Fruit fly (Drosophila melanogaster) whole organism, embryonic: ENCODE data around the gene Egfrap.

Source experiments
- ATbp ChIP-seq: fragments of 200-800 bp; sonication (Bioruptor generic); optimal IDR thresholded peaks from 2 replicates; lab custom pipeline; 2017; ENCODE audit warnings: missing biosample characterization, mild to moderate bottlenecking, missing genetic modification characterization, missing genetic modification reagents
- Aef1 ChIP-seq: fragments of 200-800 bp; sonication (Bioruptor generic); IDR thresholded peaks from 3 replicates; pipeline ENCODE4 v1.3.6; 2022; ENCODE audit warnings: missing biosample characterization, missing genetic modification characterization
- Bdp1 ChIP-seq: fragments of 200-800 bp; sonication (Bioruptor generic); optimal IDR thresholded peaks from 3 replicates; lab custom pipeline; 2016; ENCODE audit warnings: missing biosample characterization, missing genetic modification characterization
- BtbVII ChIP-seq: fragments of 200-800 bp; sonication (Bioruptor generic); optimal IDR thresholded peaks from 3 replicates; lab custom pipeline; 2017; ENCODE audit warnings: missing biosample characterization, mild to moderate bottlenecking, missing genetic modification characterization
- CG10565 ChIP-seq: fragments of 200-800 bp; sonication (Bioruptor generic); optimal IDR thresholded peaks from 3 replicates; lab custom pipeline; 2016; ENCODE audit warnings: missing biosample characterization, mild to moderate bottlenecking, missing genetic modification characterization
- CG12155 ChIP-seq: fragments of 200-800 bp; sonication (Bioruptor generic); optimal IDR thresholded peaks from 3 replicates; lab custom pipeline; 2016; ENCODE audit warnings: missing biosample characterization, missing genetic modification characterization
- CG14050 ChIP-seq: fragments of 200-800 bp; sonication (Bioruptor generic); IDR thresholded peaks from 3 replicates; pipeline ENCODE4 v1.3.6; 2022; ENCODE audit warnings: missing biosample characterization, missing genetic modification characterization
- CG15011 ChIP-seq: fragments of 200-800 bp; sonication (Bioruptor generic); optimal IDR thresholded peaks from 3 replicates; lab custom pipeline; 2018; ENCODE audit warnings: missing biosample characterization, mild to moderate bottlenecking, missing genetic modification characterization
- CG15696 ChIP-seq: fragments of 200-800 bp; sonication (Bioruptor generic); optimal IDR thresholded peaks from 2 replicates; lab custom pipeline; 2019; ENCODE audit warnings: missing biosample characterization, mild to moderate bottlenecking, missing genetic modification characterization, moderate library complexity
- CG1647 ChIP-seq: fragments of 200-800 bp; sonication (Bioruptor generic); optimal IDR thresholded peaks from 3 replicates; lab custom pipeline; 2016; ENCODE audit warnings: missing biosample characterization, missing genetic modification characterization
- CG16813 ChIP-seq: fragments of 200-800 bp; sonication (Bioruptor generic); IDR thresholded peaks from 3 replicates; pipeline ENCODE4 v1.3.6; 2022; ENCODE audit warnings: missing biosample characterization, missing genetic modification characterization; ENCODE audit not compliant: partially characterized antibody
- CG17361 ChIP-seq: fragments of 200-800 bp; sonication (Bioruptor generic); IDR thresholded peaks from 3 replicates; pipeline ENCODE4 v1.3.6; 2022; ENCODE audit warnings: missing biosample characterization, missing genetic modification characterization
- CG18599 ChIP-seq: fragments of 200-800 bp; sonication (Bioruptor generic); optimal IDR thresholded peaks from 3 replicates; lab custom pipeline; 2017; ENCODE audit warnings: missing biosample characterization, missing genetic modification characterization, mild to moderate bottlenecking, moderate library complexity, missing genetic modification reagents
- CG2116 ChIP-seq: fragments of 200-800 bp; sonication (Bioruptor generic); optimal IDR thresholded peaks from 3 replicates; lab custom pipeline; 2018; ENCODE audit warnings: missing biosample characterization, mild to moderate bottlenecking, missing genetic modification characterization
- CG3838 ChIP-seq: fragments of 200-800 bp; sonication (Bioruptor generic); optimal IDR thresholded peaks from 3 replicates; lab custom pipeline; 2016; ENCODE audit warnings: missing biosample characterization, missing genetic modification characterization
- CG3995 ChIP-seq: fragments of 200-800 bp; sonication (Bioruptor generic); optimal IDR thresholded peaks from 3 replicates; lab custom pipeline; 2016; ENCODE audit warnings: missing biosample characterization, missing genetic modification characterization
- CG9215 ChIP-seq: fragments of 200-800 bp; sonication (Bioruptor generic); IDR thresholded peaks from 2 replicates; pipeline ENCODE4 v1.3.6; 2022; ENCODE audit warnings: missing biosample characterization, missing genetic modification characterization
- CG9817 ChIP-seq: fragments of 200-800 bp; sonication (Bioruptor generic); optimal IDR thresholded peaks from 2 replicates; lab custom pipeline; 2018; ENCODE audit warnings: missing biosample characterization, mild to moderate bottlenecking, missing genetic modification characterization, moderate library complexity
- CHES-1-like ChIP-seq: fragments of 200-800 bp; sonication (Bioruptor generic); optimal IDR thresholded peaks from 2 replicates; lab custom pipeline; 2016; ENCODE audit warnings: missing biosample characterization, missing genetic modification characterization
- Doc2 ChIP-seq: fragments of 200-800 bp; sonication (Bioruptor generic); IDR thresholded peaks from 2 replicates; pipeline ENCODE4 v1.3.6; 2022; ENCODE audit warnings: missing biosample characterization, missing genetic modification characterization
- E2f2 ChIP-seq: fragments of 200-800 bp; sonication (Bioruptor generic); IDR thresholded peaks from 2 replicates; pipeline ENCODE4 v1.3.6; 2022; ENCODE audit warnings: missing biosample characterization, missing genetic modification characterization
- GATAe ChIP-seq: fragments of 200-800 bp; sonication (Bioruptor generic); conservative IDR thresholded peaks from 2 replicates; pipeline ENCODE4 v1.3.6; 2022; ENCODE audit warnings: missing biosample characterization, missing genetic modification characterization
- H15 ChIP-seq: fragments of 200-800 bp; sonication (Bioruptor generic); IDR thresholded peaks from 3 replicates; pipeline ENCODE4 v1.3.6; 2022; ENCODE audit warnings: missing biosample characterization, missing genetic modification characterization
- HHEX ChIP-seq: fragments of 200-800 bp; sonication (Bioruptor generic); optimal IDR thresholded peaks from 3 replicates; lab custom pipeline; 2017; ENCODE audit warnings: missing biosample characterization, mild to moderate bottlenecking, missing genetic modification characterization, missing genetic modification reagents
- Hmx ChIP-seq: fragments of 200-800 bp; sonication (Bioruptor generic); optimal IDR thresholded peaks from 2 replicates; lab custom pipeline; 2016; ENCODE audit warnings: missing biosample characterization, missing genetic modification characterization
- Hr39 ChIP-seq: fragments of >200 bp; optimal IDR thresholded peaks from 2 replicates; lab custom pipeline; 2017
- Max ChIP-seq: fragments of 200-800 bp; sonication (Bioruptor generic); optimal IDR thresholded peaks from 2 replicates; lab custom pipeline; 2016; ENCODE audit warnings: missing biosample characterization, mild to moderate bottlenecking, missing genetic modification characterization
- Meics ChIP-seq: fragments of 200-800 bp; sonication (Bioruptor generic); optimal IDR thresholded peaks from 2 replicates; lab custom pipeline; 2017; ENCODE audit warnings: missing biosample characterization, mild to moderate bottlenecking, missing genetic modification characterization
- NC2β ChIP-seq: fragments of 200-800 bp; sonication (Bioruptor generic); optimal IDR thresholded peaks from 2 replicates; lab custom pipeline; 2016; ENCODE audit warnings: missing biosample characterization, missing genetic modification characterization
- PHDP ChIP-seq: fragments of 200-800 bp; sonication (Bioruptor generic); optimal IDR thresholded peaks from 3 replicates; lab custom pipeline; 2018; ENCODE audit warnings: missing biosample characterization, mild to moderate bottlenecking, missing genetic modification characterization, moderate library complexity
- Rx ChIP-seq: fragments of 200-800 bp; sonication (Bioruptor generic); IDR thresholded peaks from 2 replicates; pipeline ENCODE4 v1.3.6; 2022; ENCODE audit warnings: missing biosample characterization, missing genetic modification characterization
- Stat92E ChIP-seq, 3 experiments: fragments of >200 bp in 2 of 3; fragments of 200-800 bp in 1 of 3; sonication (Bioruptor generic) in 1 of 3; optimal IDR thresholded peaks; 2 replicates each; lab custom pipeline; 2017 to 2019; ENCODE audit warnings: missing biosample characterization in 3 of 3, missing genetic modification characterization in 3 of 3, mild to moderate bottlenecking in 1 of 3, moderate library complexity in 1 of 3
- Tbp ChIP-seq: fragments of >200 bp; optimal IDR thresholded peaks from 2 replicates; lab custom pipeline; 2018; ENCODE audit warnings: missing biosample characterization, missing genetic modification characterization
- ab ChIP-seq: fragments of 200-800 bp; sonication (Bioruptor generic); optimal IDR thresholded peaks from 2 replicates; lab custom pipeline; 2016; ENCODE audit warnings: missing biosample characterization, missing genetic modification characterization
- abd-A ChIP-seq: fragments of 200-800 bp; sonication (Bioruptor generic); optimal IDR thresholded peaks from 3 replicates; lab custom pipeline; 2019; ENCODE audit warnings: missing biosample characterization, mild to moderate bottlenecking, missing genetic modification characterization, moderate library complexity
- bcd ChIP-seq: fragments of 200-800 bp; sonication (Bioruptor generic); optimal IDR thresholded peaks from 2 replicates; lab custom pipeline; 2017; ENCODE audit warnings: missing biosample characterization, mild to moderate bottlenecking, missing genetic modification characterization
- cad ChIP-seq: fragments of >200 bp; optimal IDR thresholded peaks from 2 replicates; lab custom pipeline; 2017; ENCODE audit warnings: missing biosample characterization, missing genetic modification characterization
- caup ChIP-seq: fragments of 200-800 bp; sonication (Bioruptor generic); optimal IDR thresholded peaks from 3 replicates; lab custom pipeline; 2017; ENCODE audit warnings: missing biosample characterization, mild to moderate bottlenecking, missing genetic modification characterization, moderate library complexity; ENCODE audit not compliant: severe bottlenecking
- crc ChIP-seq: fragments of 200-800 bp; sonication (Bioruptor generic); optimal IDR thresholded peaks from 2 replicates; lab custom pipeline; 2016; ENCODE audit warnings: missing biosample characterization, missing genetic modification characterization
- crp ChIP-seq, 2 experiments: fragments of 200-800 bp; sonication (Bioruptor generic); optimal IDR thresholded peaks; 2 replicates in 1 of 2; 3 replicates in 1 of 2; lab custom pipeline; 2017; ENCODE audit warnings: missing biosample characterization in 2 of 2, missing genetic modification characterization in 2 of 2, mild to moderate bottlenecking in 1 of 2, moderate library complexity in 1 of 2
- dan ChIP-seq: fragments of 200-800 bp; sonication (Bioruptor generic); IDR thresholded peaks from 2 replicates; pipeline ENCODE4 v1.3.6; 2022; ENCODE audit warnings: missing biosample characterization, missing genetic modification characterization
- dati ChIP-seq: fragments of 200-800 bp; sonication (Bioruptor generic); IDR thresholded peaks from 2 replicates; pipeline ENCODE4 v1.3.6; 2022; ENCODE audit warnings: missing biosample characterization, missing genetic modification characterization
- disco-r ChIP-seq: fragments of 200-800 bp; sonication (Bioruptor generic); optimal IDR thresholded peaks from 2 replicates; lab custom pipeline; 2016; ENCODE audit warnings: missing biosample characterization, missing genetic modification characterization
- eve ChIP-seq, 2 experiments: fragments of >200 bp; optimal IDR thresholded peaks; 2 replicates each; lab custom pipeline; 2017; ENCODE audit warnings: missing biosample characterization in 2 of 2, missing genetic modification characterization in 2 of 2
- ham ChIP-seq: fragments of 200-800 bp; sonication (Bioruptor generic); IDR thresholded peaks from 2 replicates; pipeline ENCODE4 v1.3.6; 2022; ENCODE audit warnings: missing biosample characterization, missing genetic modification characterization
- hth ChIP-seq: fragments of >200 bp; optimal IDR thresholded peaks from 2 replicates; lab custom pipeline; 2017; ENCODE audit warnings: inconsistent platforms
- jing ChIP-seq: fragments of 200-800 bp; sonication (Bioruptor generic); optimal IDR thresholded peaks from 2 replicates; lab custom pipeline; 2018; ENCODE audit warnings: missing biosample characterization, mild to moderate bottlenecking, missing genetic modification characterization
- lab ChIP-seq: fragments of 200-800 bp; sonication (Bioruptor generic); optimal IDR thresholded peaks from 3 replicates; lab custom pipeline; 2017; ENCODE audit warnings: missing biosample characterization, missing genetic modification characterization, mild to moderate bottlenecking, moderate library complexity, missing genetic modification reagents
- pum ChIP-seq: fragments of 200-800 bp; sonication (Bioruptor generic); optimal IDR thresholded peaks from 2 replicates; lab custom pipeline; 2016; ENCODE audit warnings: missing biosample characterization, missing genetic modification characterization
- sc ChIP-seq, 3 experiments: fragments of >200 bp in 2 of 3; fragments of 200-800 bp in 1 of 3; sonication (Bioruptor generic) in 1 of 3; optimal IDR thresholded peaks; 2 replicates in 2 of 3; 3 replicates in 1 of 3; lab custom pipeline; 2017; ENCODE audit warnings: mild to moderate bottlenecking in 1 of 3, missing biosample characterization in 1 of 3, missing genetic modification characterization in 1 of 3, missing genetic modification reagents in 1 of 3
- sens ChIP-seq: fragments of 200-800 bp; sonication (Bioruptor generic); peaks from one replicate; lab custom pipeline; 2016; ENCODE audit warnings: missing biosample characterization, missing genetic modification characterization
- vvl ChIP-seq: fragments of 200-800 bp; sonication (Bioruptor generic); IDR thresholded peaks from 2 replicates; pipeline ENCODE4 v1.3.6; 2022; ENCODE audit warnings: missing biosample characterization, missing genetic modification characterization

The Egfrap gene

dm6 chr3L:5927536-5927935 lies 22.9 kb downstream of the Egfrap start (continued):
- TF ChIP-seq Rx (GFP tag; lab: Robert Waterston, UW) (no peak), CG12155 (GFP tag; lab: Kevin White, UChicago) (no peak), CG2116 (peak; percentile 51), CG15011 (GFP tag; lab: Kevin White, UChicago) (no peak), GATAe (GFP tag; lab: Robert Waterston, UW) (no peak), vvl (GFP tag; lab: Robert Waterston, UW) (no peak), H15 (GFP tag; lab: Robert Waterston, UW) (no peak), CG17361 (GFP tag; lab: Robert Waterston, UW) (no peak), cad (GFP tag; lab: Kevin White, UChicago) (no peak), CG16813 (GFP tag; lab: Robert Waterston, UW) (no peak), sens (peak; percentile 78), CG10565 (GFP tag; lab: Kevin White, UChicago) (no peak), BtbVII (no peak), hth (lab: Kevin White, UChicago) (no peak), lab (GFP tag; lab: Kevin White, UChicago) (no peak), Bdp1 (no peak), jing (no peak), PHDP (no peak), CG15696 (tag; lab: Kevin White, UChicago) (no peak), Hr39 (lab: Kevin White, UChicago) (no peak), CG18599 (GFP tag; lab: Kevin White, UChicago) (no peak), Hmx (no peak), CHES-1-like (GFP tag; lab: Kevin White, UChicago) (no peak), ATbp (GFP tag; lab: Kevin White, UChicago) (no peak), HHEX (GFP tag; lab: Kevin White, UChicago) (no peak), NC2β (GFP tag; lab: Kevin White, UChicago) (no peak), Tbp (GFP tag; lab: Kevin White, UChicago) (no peak), dati (GFP tag; lab: Robert Waterston, UW) (no peak), Aef1 (GFP tag; lab: Robert Waterston, UW) (no peak), E2f2 (GFP tag; lab: Robert Waterston, UW) (peak; percentile 57), CG9215 (GFP tag; lab: Robert Waterston, UW) (no peak), dan (GFP tag; lab: Robert Waterston, UW) (no peak), ham (GFP tag; lab: Robert Waterston, UW) (no peak), CG3838 (GFP tag; lab: Kevin White, UChicago) (no peak), pum (GFP tag; lab: Kevin White, UChicago) (no peak), crp (GFP tag; optimal IDR thresholded peaks at IDR 0.05; lab: Kevin White, UChicago) (peak in 1 of 2 experiments; percentile 33), Meics (GFP tag; lab: Kevin White, UChicago) (no peak), caup (GFP tag; lab: Kevin White, UChicago) (no peak), sc (optimal IDR thresholded peaks at IDR 0.05; lab: Kevin White, UChicago) (no peak), sc (GFP tag; optimal IDR thresholded peaks at IDR 0.05; lab: Kevin White, UChicago) (no peak), crc (no peak), Max (no peak), ab (GFP tag; lab: Kevin White, UChicago) (no peak), disco-r (GFP tag; lab: Kevin White, UChicago) (no peak), abd-A (tag; lab: Kevin White, UChicago) (no peak), CG1647 (GFP tag; lab: Kevin White, UChicago) (no peak), CG9817 (tag; lab: Kevin White, UChicago) (no peak), CG3995 (GFP tag; lab: Kevin White, UChicago) (no peak), Stat92E (GFP tag; optimal IDR thresholded peaks at IDR 0.05; lab: Kevin White, UChicago) (no peak), Doc2 (GFP tag; lab: Robert Waterston, UW) (no peak), bcd (GFP tag; lab: Kevin White, UChicago) (no peak), eve (GFP tag; optimal IDR thresholded peaks at IDR 0.05; lab: Kevin White, UChicago) (no peak), CG14050 (no peak)
